Fruit fly (Drosophila melanogaster): ENCODE results near the gene Ssl1.

Gene Ssl1

dm6 chr3L:22878723-22879343 is at the start of gene Ssl1, which contains the start of gene Chro (continued):
- TF ChIP-seq klu (GFP tag; IDR thresholded peaks at IDR 0.05) (peak; percentile 100), CG15696 (tag; optimal IDR thresholded peaks at IDR 0.05) (peak; percentile 100), CG6765 (GFP tag; optimal IDR thresholded peaks at IDR 0.05) (peak; percentile 99), ranshi (GFP tag; IDR thresholded peaks at IDR 0.05) (peak; percentile 100), CG3281 (GFP tag; optimal IDR thresholded peaks at IDR 0.05) (peak; percentile 99), mirr (GFP tag; optimal IDR thresholded peaks at IDR 0.05) (peak; percentile 99), org-1 (GFP tag; optimal IDR thresholded peaks at IDR 0.05) (peak; percentile 100), CG6272 (GFP tag; IDR thresholded peaks at IDR 0.05) (peak; percentile 100), ab (GFP tag; optimal IDR thresholded peaks at IDR 0.05) (peak; percentile 100), odd (GFP tag; optimal IDR thresholded peaks at IDR 0.05) (peak; percentile 99), slbo (GFP tag; IDR thresholded peaks at IDR 0.05) (peak; percentile 100), luna (GFP tag; optimal IDR thresholded peaks at IDR 0.05) (peak; percentile 99), CG2889 (GFP tag; IDR thresholded peaks at IDR 0.05) (peak; percentile 100), CG43689 (GFP tag; IDR thresholded peaks at IDR 0.05) (peak; percentile 99), shn (GFP tag; optimal IDR thresholded peaks at IDR 0.05) (peak; percentile 100), lbe (GFP tag; optimal IDR thresholded peaks at IDR 0.05) (peak; percentile 99), ind (GFP tag; optimal IDR thresholded peaks at IDR 0.05) (peak; percentile 100), ara (GFP tag; IDR thresholded peaks at IDR 0.05) (peak; percentile 100), Dbx (GFP tag; IDR thresholded peaks at IDR 0.05) (peak; percentile 100), gsb-n (tag; optimal IDR thresholded peaks at IDR 0.05) (peak; percentile 100), CG12155 (GFP tag; optimal IDR thresholded peaks at IDR 0.05) (peak; percentile 99), CG30431 (GFP tag; optimal IDR thresholded peaks at IDR 0.05) (peak; percentile 100), CG8765 (GFP tag; IDR thresholded peaks at IDR 0.05) (peak; percentile 100), tna (GFP tag; IDR thresholded peaks at IDR 0.05; ENCODE audit: partially characterized antibody) (0 out of 2 replicates have a peak, but pooled peaks have one; percentile 44), repo (GFP tag; optimal IDR thresholded peaks at IDR 0.05) (peak; percentile 100), Hr3 (GFP tag; optimal IDR thresholded peaks at IDR 0.05) (peak; percentile 100), fu2 (GFP tag; optimal IDR thresholded peaks at IDR 0.05) (peak; percentile 100), Hey (tag; optimal IDR thresholded peaks at IDR 0.05) (peak; percentile 98), Mes4 (GFP tag; optimal IDR thresholded peaks at IDR 0.05) (peak; percentile 100), NfI (GFP tag; optimal IDR thresholded peaks at IDR 0.05) (peak; percentile 100), CG10462 (GFP tag; optimal IDR thresholded peaks at IDR 0.05) (peak; percentile 100), CG16815 (GFP tag; optimal IDR thresholded peaks at IDR 0.05) (peak; percentile 100), CG12236 (GFP tag; optimal IDR thresholded peaks at IDR 0.05) (peak; percentile 100), chif (GFP tag; optimal IDR thresholded peaks at IDR 0.05) (peak; percentile 100), CG34376 (GFP tag; optimal IDR thresholded peaks at IDR 0.05) (peak; percentile 100), gce (GFP tag; IDR thresholded peaks at IDR 0.05) (peak; percentile 99), Hr78 (GFP tag; optimal IDR thresholded peaks at IDR 0.05) (peak in 1 of 2 experiments; percentile 96), CG34224 (GFP tag; IDR thresholded peaks at IDR 0.05; ENCODE audit: partially characterized antibody) (0 out of 3 replicates have a peak, but pooled peaks have one; percentile 28), CG13894 (tag; optimal IDR thresholded peaks at IDR 0.05) (peak; percentile 99), HLH54F (GFP tag; optimal IDR thresholded peaks at IDR 0.05) (peak; percentile 100), salm (tag; optimal IDR thresholded peaks at IDR 0.05) (peak; percentile 100), Doc2 (GFP tag; IDR thresholded peaks at IDR 0.05) (peak; percentile 99), fd96Cb (tag; optimal IDR thresholded peaks at IDR 0.05) (peak; percentile 100), CG5953 (GFP tag; IDR thresholded peaks at IDR 0.05) (peak; percentile 100), tll (GFP tag; optimal IDR thresholded peaks at IDR 0.05) (peak; percentile 82 to 88), CG18011 (GFP tag; optimal IDR thresholded peaks at IDR 0.05) (peak; percentile 94), btn (GFP tag; optimal IDR thresholded peaks at IDR 0.05) (peak; percentile 100), kah (GFP tag; optimal IDR thresholded peaks at IDR 0.05) (peak; percentile 98), CG32767 (GFP tag; IDR thresholded peaks at IDR 0.05) (peak; percentile 100), Hr39 (optimal IDR thresholded peaks at IDR 0.05) (no peak)
